Worm (Caenorhabditis elegans) whole organism, midembryonic: ENCODE data around the gene EGAP1.5.

ENCODE experiments used
- T22C8.4 ChIP-seq: fragments of 200-800 bp; sonication (Bioruptor generic); IDR thresholded peaks from 2 replicates; pipeline ENCODE4 v1.3.6; 2022; ENCODE audit warnings: missing genetic modification characterization, missing compliant biosample characterization
- cog-1 ChIP-seq: sonication (generic microtip); optimal IDR thresholded peaks from 2 replicates; lab custom pipeline; 2016; ENCODE audit warnings: missing genetic modification characterization, missing compliant biosample characterization
- flt-1 ChIP-seq: fragments of 200-800 bp; sonication (Bioruptor generic); IDR thresholded peaks from 2 replicates; pipeline ENCODE4 v1.3.6; 2022; ENCODE audit warnings: missing genetic modification characterization, missing compliant biosample characterization
- klf-2 ChIP-seq: fragments of 200-800 bp; sonication (Bioruptor generic); conservative IDR thresholded peaks from 2 replicates; pipeline ENCODE4 v1.3.6; 2022; ENCODE audit warnings: missing genetic modification reagents, missing genetic modification characterization, missing compliant biosample characterization
- med-1 ChIP-seq: sonication (generic microtip); optimal IDR thresholded peaks from 2 replicates; lab custom pipeline; 2017; ENCODE audit warnings: missing genetic modification characterization, mild to moderate bottlenecking, missing compliant biosample characterization, antibody characterized with exemption, missing genetic modification reagents; ENCODE audit not compliant: insufficient read depth
- ref-1 ChIP-seq: fragments of 200-800 bp; sonication (Bioruptor generic); conservative IDR thresholded peaks from 2 replicates; pipeline ENCODE4 v1.3.6; 2022; ENCODE audit warnings: missing genetic modification reagents, missing genetic modification characterization, missing compliant biosample characterization
- tab-1 ChIP-seq: fragments of 200-800 bp; sonication (Bioruptor generic); IDR thresholded peaks from 2 replicates; pipeline ENCODE4 v1.3.6; 2022; ENCODE audit warnings: missing genetic modification characterization, missing compliant biosample characterization
- ztf-23 ChIP-seq: fragments of 200-800 bp; sonication (Bioruptor generic); IDR thresholded peaks from 2 replicates; pipeline ENCODE4 v1.3.6; 2022; ENCODE audit warnings: missing genetic modification reagents, missing genetic modification characterization, missing compliant biosample characterization
- ztf-29 ChIP-seq: fragments of 200-800 bp; sonication (Bioruptor generic); IDR thresholded peaks from 2 replicates; pipeline ENCODE4 v1.3.6; 2022; ENCODE audit warnings: missing genetic modification reagents, missing genetic modification characterization, missing compliant biosample characterization

Gene EGAP1.5

ce11 chrIII:5919799-5920387, 11.6 kb upstream of the EGAP1.5 start, which contains the start of the genes tdo-2 and C28H8.2:
Gene tdo-2 (minus strand): TSS chrIII:5919955.
Gene C28H8.2 (plus strand): TSS chrIII:5920322.
- TF ChIP-seq ref-1 (GFP tag; lab: Robert Waterston, UW) (no peak), med-1 (GFP tag; lab: Kevin White, UChicago) (no peak), ztf-23 (GFP tag; lab: Robert Waterston, UW) (no peak), ztf-29 (GFP tag; lab: Robert Waterston, UW) (no peak), T22C8.4 (no peak), flt-1 (GFP tag; lab: Robert Waterston, UW) (no peak), klf-2 (GFP tag; lab: Robert Waterston, UW) (no peak), tab-1 (GFP tag; lab: Robert Waterston, UW) (no peak), cog-1 (tag; lab: Kevin White, UChicago) (no peak)

ce11 chrIII:5921067-5921678, 10.3 kb upstream of the EGAP1.5 start:
- TF ChIP-seq cog-1 (tag; lab: Kevin White, UChicago) (no peak), flt-1 (GFP tag; lab: Robert Waterston, UW) (no peak), ztf-23 (GFP tag; lab: Robert Waterston, UW) (no peak), ref-1 (GFP tag; lab: Robert Waterston, UW) (no peak), tab-1 (GFP tag; lab: Robert Waterston, UW) (no peak)

ce11 chrIII:5922236-5922635, 9.3 kb upstream of the EGAP1.5 start:
- TF ChIP-seq tab-1 (GFP tag; lab: Robert Waterston, UW) = no peak
- no peak for TF ChIP-seq flt-1 (GFP tag; lab: Robert Waterston, UW)
- no peak for TF ChIP-seq med-1 (GFP tag; lab: Kevin White, UChicago)
- TF ChIP-seq ztf-23 (GFP tag; lab: Robert Waterston, UW) = no peak
- no peak for TF ChIP-seq klf-2 (GFP tag; lab: Robert Waterston, UW)
- TF ChIP-seq ztf-29 (GFP tag; lab: Robert Waterston, UW) = no peak
- no peak for TF ChIP-seq T22C8.4
- no peak for TF ChIP-seq cog-1 (tag; lab: Kevin White, UChicago)
- TF ChIP-seq ref-1 (GFP tag; lab: Robert Waterston, UW) = no peak

- no peak for TF ChIP-seq T22C8.4
- no peak for TF ChIP-seq ztf-29 (GFP tag; lab: Robert Waterston, UW)
- no peak for TF ChIP-seq ztf-23 (GFP tag; lab: Robert Waterston, UW)
- no peak for TF ChIP-seq tab-1 (GFP tag; lab: Robert Waterston, UW)
- no peak for TF ChIP-seq ref-1 (GFP tag; lab: Robert Waterston, UW)
- TF ChIP-seq klf-2 (GFP tag; lab: Robert Waterston, UW) = no peak
- no peak for TF ChIP-seq cog-1 (tag; lab: Kevin White, UChicago)
- TF ChIP-seq med-1 (GFP tag; lab: Kevin White, UChicago) = no peak
- no peak for TF ChIP-seq flt-1 (GFP tag; lab: Robert Waterston, UW)
Observed at ce11 chrIII:5925724-5926123, 5.8 kb upstream of the EGAP1.5 start, which contains the start of the genes dnc-2 and bcl-7. Gene dnc-2 (minus strand): TSS chrIII:5925756. Gene bcl-7 (plus strand): TSS chrIII:5926086.

- TF ChIP-seq T22C8.4 (no peak), med-1 (GFP tag; lab: Kevin White, UChicago) (no peak), ztf-23 (GFP tag; lab: Robert Waterston, UW) (no peak), ref-1 (GFP tag; lab: Robert Waterston, UW) (no peak), ztf-29 (GFP tag; lab: Robert Waterston, UW) (no peak), tab-1 (GFP tag; lab: Robert Waterston, UW) (no peak), cog-1 (tag; lab: Kevin White, UChicago) (no peak), flt-1 (GFP tag; lab: Robert Waterston, UW) (no peak), klf-2 (GFP tag; lab: Robert Waterston, UW) (no peak)
Observed at ce11 chrIII:5930659-5931058, 862 bp upstream of the EGAP1.5 start.

- TF ChIP-seq ztf-29 (GFP tag; lab: Robert Waterston, UW) (no peak), ref-1 (GFP tag; lab: Robert Waterston, UW) (no peak), ztf-23 (GFP tag; lab: Robert Waterston, UW) (no peak), klf-2 (GFP tag; lab: Robert Waterston, UW) (no peak), tab-1 (GFP tag; lab: Robert Waterston, UW) (no peak), cog-1 (tag; lab: Kevin White, UChicago) (no peak), T22C8.4 (no peak), flt-1 (GFP tag; lab: Robert Waterston, UW) (no peak), med-1 (GFP tag; lab: Kevin White, UChicago) (no peak)
Observed at ce11 chrIII:5932853-5933252, 1.3 kb downstream of the EGAP1.5 start, which contains the start of gene zmp-1. Gene zmp-1 (minus strand): TSS chrIII:5932953.

- TF ChIP-seq tab-1 (GFP tag; lab: Robert Waterston, UW) = no peak
- TF ChIP-seq flt-1 (GFP tag; lab: Robert Waterston, UW) = no peak
- TF ChIP-seq klf-2 (GFP tag; lab: Robert Waterston, UW) = no peak
- no peak for TF ChIP-seq ztf-23 (GFP tag; lab: Robert Waterston, UW)
- no peak for TF ChIP-seq ztf-29 (GFP tag; lab: Robert Waterston, UW)
- no peak for TF ChIP-seq T22C8.4
- TF ChIP-seq med-1 (GFP tag; lab: Kevin White, UChicago) = no peak
- no peak for TF ChIP-seq cog-1 (tag; lab: Kevin White, UChicago)
- no peak for TF ChIP-seq ref-1 (GFP tag; lab: Robert Waterston, UW)
Observed at ce11 chrIII:5934138-5934658, 2.7 kb downstream of the EGAP1.5 start.

ce11 chrIII:5936992-5937391, 5.5 kb downstream of the EGAP1.5 start, which contains the start of gene EGAP1.1:
Gene EGAP1.1 (minus strand): TSS chrIII:5937220.
- TF ChIP-seq ztf-23 (GFP tag; lab: Robert Waterston, UW) (no peak), ref-1 (GFP tag; lab: Robert Waterston, UW) (no peak), med-1 (GFP tag; lab: Kevin White, UChicago) (no peak), T22C8.4 (no peak), flt-1 (GFP tag; lab: Robert Waterston, UW) (no peak), tab-1 (GFP tag; lab: Robert Waterston, UW) (no peak)
